Worm (Caenorhabditis elegans): ENCODE results near the gene twk-48.
A peak's percentile ranks its signal among the peaks of the same experiment; 100 is the strongest.

Gene twk-48

DNA sequence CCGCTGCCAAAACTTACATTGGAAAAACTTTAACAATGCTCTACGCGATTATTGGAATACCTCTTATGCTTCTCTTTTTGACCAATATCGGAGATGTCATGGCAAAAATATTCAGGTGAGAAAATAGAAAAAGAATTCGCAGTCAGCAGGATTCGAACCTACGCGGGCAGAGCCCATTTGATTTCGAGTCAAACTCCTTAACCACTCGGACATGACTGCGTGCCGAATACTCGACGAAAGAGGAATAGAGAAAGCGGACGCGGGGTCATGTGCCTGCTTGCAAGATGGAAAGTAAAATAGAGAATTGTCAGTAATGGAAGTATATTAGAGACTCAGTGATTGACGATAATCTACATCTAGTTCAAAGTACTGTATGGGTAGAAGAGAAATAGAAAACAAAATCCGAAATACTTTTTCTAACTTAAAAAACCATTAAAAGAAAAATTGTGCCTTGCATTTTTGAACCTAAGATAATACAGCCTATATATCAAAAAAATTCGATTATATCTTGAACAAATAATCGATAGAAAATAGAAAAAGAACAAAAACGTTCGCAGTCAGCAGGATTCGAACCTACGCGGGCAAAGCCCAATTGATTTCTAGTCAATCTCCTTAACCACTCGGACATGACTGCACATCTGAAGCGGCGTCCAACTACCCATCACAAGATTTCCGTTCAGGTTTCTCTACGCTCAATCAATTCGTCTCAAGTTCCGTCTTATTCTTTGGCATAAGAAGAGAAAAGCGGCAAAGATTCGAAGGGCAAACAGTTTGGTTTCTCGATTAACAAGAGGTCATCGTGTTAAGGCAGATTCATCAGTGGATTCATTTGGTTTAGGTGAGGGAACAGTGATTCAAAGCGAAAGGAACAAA is 1.2 kb downstream of the twk-48 start:
- TF ChIP-seq him-1 (tag; optimal IDR thresholded peaks at IDR 0.05) (peak; percentile 50), dao-5 (tag; optimal IDR thresholded peaks at IDR 0.05) (peak; percentile 28), W03F9.2 (tag; optimal IDR thresholded peaks at IDR 0.05) (no peak)

DNA sequence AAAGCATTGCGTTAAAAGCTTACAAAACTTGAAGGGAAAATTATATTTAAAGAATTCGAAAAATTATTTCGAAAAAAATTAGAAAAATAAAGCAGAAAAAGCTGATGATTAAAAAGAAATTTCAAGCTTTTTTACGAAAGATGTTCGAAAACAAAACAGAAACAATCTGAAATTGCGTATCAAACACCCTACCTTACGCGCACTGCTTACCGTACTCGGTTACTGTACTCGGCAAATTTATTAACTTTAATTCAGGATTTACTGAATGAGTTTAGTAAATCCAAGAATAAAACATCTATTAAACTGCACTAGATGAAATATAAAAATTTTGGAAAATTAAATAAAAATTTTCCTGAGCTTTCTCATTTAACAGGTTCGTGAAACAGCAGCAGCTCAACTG is 1.9 kb downstream of the twk-48 start:
- TF ChIP-seq dao-5 (tag; optimal IDR thresholded peaks at IDR 0.05) (no peak), him-1 (tag; optimal IDR thresholded peaks at IDR 0.05) (no peak), W03F9.2 (tag; optimal IDR thresholded peaks at IDR 0.05) (no peak)

DNA sequence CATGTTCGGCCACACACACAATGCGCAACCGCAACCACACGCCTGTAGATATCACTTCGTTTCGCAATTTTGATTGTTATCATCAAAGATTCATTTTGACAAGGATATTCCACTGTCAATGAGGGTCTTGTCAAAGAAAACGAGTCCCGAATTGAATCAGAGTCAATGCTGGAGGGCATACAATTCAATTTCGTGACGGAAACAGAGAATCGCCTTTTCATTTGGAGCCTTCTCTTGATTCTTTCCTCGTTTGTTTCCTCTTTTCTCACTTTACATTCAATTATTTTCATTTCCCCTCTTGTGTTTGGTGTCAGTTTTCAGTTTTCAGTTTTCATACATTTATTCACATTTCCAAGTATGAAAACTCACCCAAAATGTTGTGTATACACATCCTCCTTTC is 6.8 kb downstream of the twk-48 start:
- TF ChIP-seq W03F9.2 (tag; optimal IDR thresholded peaks at IDR 0.05) (no peak), dao-5 (tag; optimal IDR thresholded peaks at IDR 0.05) (no peak), him-1 (tag; optimal IDR thresholded peaks at IDR 0.05) (no peak)

DNA sequence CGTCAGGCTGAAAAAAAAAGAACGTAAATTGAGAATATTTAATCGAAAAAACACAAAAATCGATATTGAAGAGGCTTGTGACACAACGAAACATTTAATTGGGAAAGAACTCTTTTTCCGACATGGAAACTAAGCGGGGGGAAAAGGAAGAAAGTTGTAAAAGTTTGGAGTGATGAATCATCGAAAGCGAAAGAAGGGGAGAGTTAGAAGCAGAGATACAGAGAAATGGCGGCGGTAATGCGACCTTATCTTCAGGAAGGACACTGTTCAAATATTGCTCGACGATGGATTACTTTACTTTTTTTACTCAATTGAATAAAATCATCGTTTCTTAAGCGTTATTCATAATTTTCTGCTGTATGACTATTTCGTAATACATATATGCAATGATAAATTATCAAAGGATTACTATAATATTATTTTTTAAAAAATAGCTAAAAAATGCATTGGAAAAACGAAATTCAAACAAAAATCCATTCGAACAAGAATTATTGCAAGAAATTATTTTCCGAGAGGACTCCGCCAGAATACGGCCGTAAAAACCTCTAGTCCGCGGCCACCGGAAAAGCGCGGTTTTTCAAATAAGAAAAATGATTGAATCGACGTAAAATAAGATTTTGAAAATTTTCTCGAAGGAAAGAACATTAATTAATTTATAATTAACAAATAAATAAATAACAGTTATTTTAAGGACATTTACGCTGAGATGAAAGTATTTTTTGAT is 7.4 kb downstream of the twk-48 start, which contains the start of gene dhhc-4:
dhhc-4 (minus strand) TSS at position 13 of the 724 bp plus-strand sequence.
- TF ChIP-seq him-1 (tag; optimal IDR thresholded peaks at IDR 0.05) (no peak), W03F9.2 (tag; optimal IDR thresholded peaks at IDR 0.05) (peak; percentile 65)

DNA sequence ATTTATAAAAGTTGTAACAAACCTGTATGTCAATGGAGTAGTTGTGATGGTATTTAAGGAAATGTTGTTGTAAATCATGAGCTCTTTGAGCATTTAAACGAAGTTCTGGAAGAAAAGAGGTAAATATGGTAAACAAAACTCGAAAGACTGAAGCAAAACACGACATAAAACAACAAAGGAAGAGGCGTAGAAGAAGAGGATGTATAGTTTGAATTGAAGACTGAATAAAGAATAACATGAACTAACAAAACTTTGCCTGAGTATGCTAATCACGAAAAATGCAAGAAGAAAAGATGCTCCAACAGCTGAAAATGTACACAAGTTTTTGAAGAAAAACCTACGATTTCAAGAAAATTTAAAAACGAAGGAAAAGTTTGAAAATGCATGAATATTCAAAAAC is 10.5 kb downstream of the twk-48 start, which contains the start of gene ZK757.1:
ZK757.1 (minus strand) TSS at position 101 of the 400 bp plus-strand sequence.
- TF ChIP-seq dao-5 (tag; optimal IDR thresholded peaks at IDR 0.05) (no peak), W03F9.2 (tag; optimal IDR thresholded peaks at IDR 0.05) (no peak), him-1 (tag; optimal IDR thresholded peaks at IDR 0.05) (no peak)

DNA sequence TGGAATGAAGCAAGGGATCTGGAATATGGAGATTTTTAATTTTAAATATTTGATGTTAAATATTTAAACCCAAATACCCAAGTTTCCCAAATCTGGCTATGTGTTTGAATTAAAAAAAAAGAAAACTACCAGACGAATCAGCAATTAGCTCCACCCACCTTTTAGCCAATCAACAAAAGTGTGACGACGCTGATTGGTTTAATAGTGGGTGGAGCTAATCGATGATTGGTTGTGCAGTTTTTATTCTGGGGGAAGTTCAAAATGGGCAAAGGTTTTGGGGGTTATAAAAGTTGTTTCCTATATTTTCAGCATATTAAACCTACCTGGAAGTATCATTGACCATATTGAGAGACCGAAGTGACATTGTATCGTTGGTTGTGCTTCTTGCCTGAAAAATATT is 14.0 kb downstream of the twk-48 start:
- TF ChIP-seq W03F9.2 (tag; optimal IDR thresholded peaks at IDR 0.05) (no peak), dao-5 (tag; optimal IDR thresholded peaks at IDR 0.05) (no peak), him-1 (tag; optimal IDR thresholded peaks at IDR 0.05) (no peak)

DNA sequence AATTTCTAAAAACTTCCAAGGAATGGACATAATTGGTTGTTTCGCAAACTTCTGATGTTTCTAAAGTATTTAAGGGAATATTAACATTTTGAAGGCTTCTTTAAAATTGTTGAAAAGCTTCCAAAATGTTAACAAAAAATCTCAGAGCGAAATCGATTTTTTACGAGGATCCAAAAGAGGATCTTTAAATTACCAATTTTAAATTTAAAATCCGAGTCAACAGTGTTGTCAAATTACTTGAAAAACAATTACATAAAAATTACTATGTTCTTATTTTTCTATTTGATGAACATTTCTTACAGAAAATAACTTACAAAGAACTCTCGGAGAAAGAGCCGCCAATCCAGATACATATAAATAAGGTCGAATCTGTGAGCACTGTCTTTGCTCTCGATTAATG is 16.4 kb downstream of the twk-48 start, which contains the start of gene ZK757.10:
ZK757.10 (plus strand) TSS at position 301 of the 400 bp plus-strand sequence.
- TF ChIP-seq him-1 (tag; optimal IDR thresholded peaks at IDR 0.05), result no peak
- no peak for TF ChIP-seq W03F9.2 (tag; optimal IDR thresholded peaks at IDR 0.05)
- no peak for TF ChIP-seq dao-5 (tag; optimal IDR thresholded peaks at IDR 0.05)

- TF ChIP-seq W03F9.2 (tag; optimal IDR thresholded peaks at IDR 0.05) (no peak), dao-5 (tag; optimal IDR thresholded peaks at IDR 0.05) (no peak), him-1 (tag; optimal IDR thresholded peaks at IDR 0.05) (no peak)
Observed at ce11 chrIII:9878828-9879227, 18.3 kb downstream of the twk-48 start, which contains the start of gene ZK757.2. Gene ZK757.2 (minus strand): TSS chrIII:9878928.

ce11 chrIII:9885609-9886008 is 25.1 kb downstream of the twk-48 start:
- TF ChIP-seq W03F9.2 (tag; optimal IDR thresholded peaks at IDR 0.05) (no peak), him-1 (tag; optimal IDR thresholded peaks at IDR 0.05) (no peak), dao-5 (tag; optimal IDR thresholded peaks at IDR 0.05) (no peak)

DNA sequence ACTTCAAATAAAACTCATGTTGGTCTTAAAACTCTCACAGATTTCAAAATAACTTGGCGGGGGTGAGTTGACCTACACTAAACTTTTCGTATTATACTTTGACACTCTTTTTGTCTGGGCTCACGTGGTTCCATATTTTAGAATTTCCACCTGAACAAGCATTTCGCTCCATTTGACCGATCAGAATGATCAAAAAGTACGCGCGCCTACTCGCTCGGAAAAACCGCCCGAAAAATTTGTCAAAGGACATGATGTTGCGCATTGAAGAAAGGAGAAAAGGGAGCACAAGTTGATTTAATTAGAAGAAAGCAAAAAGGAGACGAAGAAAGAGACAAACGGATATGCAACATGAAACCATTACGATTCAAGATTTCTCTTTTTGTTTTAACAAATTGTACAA is 25.8 kb downstream of the twk-48 start:
- TF ChIP-seq W03F9.2 (tag; optimal IDR thresholded peaks at IDR 0.05) (no peak), him-1 (tag; optimal IDR thresholded peaks at IDR 0.05) (no peak), dao-5 (tag; optimal IDR thresholded peaks at IDR 0.05) (no peak)

DNA sequence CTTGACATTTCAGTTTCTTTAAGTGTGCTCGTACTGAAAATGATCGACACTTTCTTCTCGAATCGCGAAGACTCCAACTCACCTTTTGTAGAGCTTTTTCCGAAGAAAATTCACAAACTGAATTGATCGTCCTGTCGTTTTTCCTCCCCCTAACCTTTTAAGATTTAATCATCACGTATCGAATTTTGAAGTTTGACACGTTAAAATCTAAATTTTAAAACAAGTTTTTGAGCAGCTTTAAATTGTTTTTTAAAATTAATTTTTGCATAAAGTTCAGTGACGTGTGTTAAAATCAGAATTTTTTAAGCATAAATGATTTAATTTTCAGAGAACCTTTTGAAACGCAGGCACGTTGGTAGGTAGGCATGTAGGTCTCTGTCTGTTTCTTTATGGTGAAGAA is 30.8 kb downstream of the twk-48 start, which contains the start of gene alg-4:
alg-4 (minus strand) TSS at position 101 of the 400 bp plus-strand sequence.
- no peak for TF ChIP-seq him-1 (tag; optimal IDR thresholded peaks at IDR 0.05)
- TF ChIP-seq W03F9.2 (tag; optimal IDR thresholded peaks at IDR 0.05), result no peak
- TF ChIP-seq dao-5 (tag; optimal IDR thresholded peaks at IDR 0.05), result no peak

ce11 chrIII:9892855-9893254 is 32.3 kb downstream of the twk-48 start, which contains the start of gene mam-7:
Gene mam-7 (plus strand): TSS chrIII:9893155.
- TF ChIP-seq him-1 (tag; optimal IDR thresholded peaks at IDR 0.05), result no peak
- TF ChIP-seq W03F9.2 (tag; optimal IDR thresholded peaks at IDR 0.05), result no peak
- TF ChIP-seq dao-5 (tag; optimal IDR thresholded peaks at IDR 0.05), result no peak

DNA sequence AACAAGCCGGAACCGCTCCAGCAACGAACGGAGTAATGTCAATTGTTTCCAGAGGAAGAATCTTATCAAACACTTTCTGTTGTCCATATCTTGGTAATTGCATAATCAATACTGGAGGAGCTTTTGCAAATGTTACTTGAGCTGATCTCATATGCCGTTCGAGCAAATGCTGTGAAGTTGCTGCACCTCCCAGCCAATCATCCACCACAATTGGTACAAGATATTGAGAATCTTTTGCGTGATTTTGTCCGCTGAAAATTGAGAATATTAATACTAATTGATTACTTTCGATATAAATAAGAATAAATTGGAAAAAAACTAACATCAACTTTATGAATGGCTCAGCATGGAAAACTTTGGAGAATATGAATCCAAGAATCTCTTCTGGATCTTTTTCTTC is 39.2 kb downstream of the twk-48 start:
- TF ChIP-seq him-1 (tag; optimal IDR thresholded peaks at IDR 0.05), result no peak
- no peak for TF ChIP-seq dao-5 (tag; optimal IDR thresholded peaks at IDR 0.05)
- TF ChIP-seq W03F9.2 (tag; optimal IDR thresholded peaks at IDR 0.05), result no peak
